Fruit fly (Drosophila melanogaster): ENCODE data around the gene Plod.

Plod gene

DNA sequence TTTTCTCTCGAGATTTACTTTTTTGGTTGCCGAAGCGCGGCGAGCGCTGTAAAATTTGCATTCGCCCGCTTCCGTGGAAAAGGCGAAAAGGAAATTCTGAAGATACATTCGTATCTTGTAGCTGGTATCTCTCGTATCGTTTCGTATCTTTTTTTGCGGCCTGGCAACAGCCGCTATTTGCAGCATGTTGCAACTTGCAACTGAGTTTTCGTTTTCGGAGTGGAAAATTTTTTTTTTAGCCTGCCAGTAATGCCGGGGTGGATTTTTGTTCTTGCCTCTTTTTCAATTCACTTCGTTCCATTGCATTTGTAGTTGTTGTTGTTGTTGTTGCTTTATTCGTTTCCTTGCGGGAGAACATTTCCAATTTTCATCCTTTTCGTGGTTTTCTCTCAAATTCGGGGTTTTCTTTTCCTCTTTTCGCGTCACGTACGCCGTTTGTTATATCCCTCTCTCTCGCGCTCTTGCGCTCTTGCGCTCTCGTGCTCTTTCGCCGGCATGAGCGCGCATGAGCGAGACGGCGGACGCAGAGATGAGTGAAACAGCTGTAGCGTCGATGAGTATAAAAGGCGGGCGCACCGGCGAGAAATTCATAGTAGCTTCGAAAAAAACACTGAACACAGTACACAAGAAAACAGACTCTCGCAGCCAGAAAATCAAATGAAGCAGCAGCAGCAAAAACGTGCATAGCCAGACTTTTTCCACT lies 46.1 kb upstream of the Plod start, which contains the start of gene scyl (continued):
- TF ChIP-seq CG3032 (tag; optimal IDR thresholded peaks at IDR 0.05) = peak; percentile 33
- no peak for TF ChIP-seq CG8319 (GFP tag; optimal IDR thresholded peaks at IDR 0.05)
- peak; percentile 58 for TF ChIP-seq CG34406 (GFP tag; optimal IDR thresholded peaks at IDR 0.05)
- peak; percentile 74 for TF ChIP-seq CG7368 (GFP tag; optimal IDR thresholded peaks at IDR 0.05)
- TF ChIP-seq net (GFP tag; optimal IDR thresholded peaks at IDR 0.05) = peak; percentile 81
- peak; percentile 34 for TF ChIP-seq cyc (GFP tag; optimal IDR thresholded peaks at IDR 0.05)
- TF ChIP-seq CG4318 (GFP tag; optimal IDR thresholded peaks at IDR 0.05) = no peak
- peak; percentile 20 for TF ChIP-seq CG32006 (GFP tag; optimal IDR thresholded peaks at IDR 0.05)
- TF ChIP-seq Hr38 (GFP tag; optimal IDR thresholded peaks at IDR 0.05) = no peak
- peak; percentile 48 for TF ChIP-seq topi (GFP tag; optimal IDR thresholded peaks at IDR 0.05)
- TF ChIP-seq CG11762 (GFP tag; optimal IDR thresholded peaks at IDR 0.05; ENCODE audit: insufficient read depth) = no peak
- TF ChIP-seq CG6276 (GFP tag; optimal IDR thresholded peaks at IDR 0.05) = peak; percentile 74
- no peak for TF ChIP-seq Gug (GFP tag; IDR thresholded peaks at IDR 0.05)
- peak; percentile 84 for TF ChIP-seq CG16779 (tag; optimal IDR thresholded peaks at IDR 0.05)
- peak; percentile 43 for TF ChIP-seq CG10669 (GFP tag; optimal IDR thresholded peaks at IDR 0.05)
- peak; percentile 54 for TF ChIP-seq CG6808 (GFP tag; optimal IDR thresholded peaks at IDR 0.05)
- TF ChIP-seq fd85E (GFP tag; optimal IDR thresholded peaks at IDR 0.05) = peak; percentile 58
- TF ChIP-seq CG10631 (GFP tag; optimal IDR thresholded peaks at IDR 0.05) = no peak
- TF ChIP-seq acj6 (GFP tag; optimal IDR thresholded peaks at IDR 0.05) = peak; percentile 0
- peak; percentile 66 for TF ChIP-seq CG1621 (tag; optimal IDR thresholded peaks at IDR 0.05)
- TF ChIP-seq Blimp-1 (GFP tag; optimal IDR thresholded peaks at IDR 0.05) = peak; percentile 1
- TF ChIP-seq Hr4 (GFP tag; optimal IDR thresholded peaks at IDR 0.05) = peak; percentile 10
- peak; percentile 77 for TF ChIP-seq Sox102F (GFP tag; optimal IDR thresholded peaks at IDR 0.05)
- peak; percentile 85 for TF ChIP-seq vri (GFP tag; optimal IDR thresholded peaks at IDR 0.05)
- peak; percentile 51 for TF ChIP-seq Met (GFP tag; optimal IDR thresholded peaks at IDR 0.05)

DNA sequence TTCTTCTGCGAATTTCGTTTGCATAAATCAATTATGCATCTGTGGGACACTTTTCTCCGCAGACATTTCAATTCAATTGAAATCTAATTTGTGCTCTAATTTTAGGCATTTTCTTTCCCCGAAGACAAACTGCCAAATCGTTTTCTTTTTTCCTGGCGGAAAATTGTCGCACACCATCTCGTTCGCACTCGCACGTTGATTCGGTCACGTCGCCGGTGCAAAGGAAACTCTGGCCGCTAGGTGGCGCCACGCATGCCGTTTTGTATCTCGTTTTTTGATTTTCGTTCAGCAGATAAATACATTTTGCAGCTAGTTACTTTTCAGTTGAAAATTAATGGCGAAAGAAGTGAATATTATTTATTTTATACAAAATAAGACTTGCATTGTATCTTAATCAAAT lies 42.5 kb upstream of the Plod start:
- TF ChIP-seq Hr4 (GFP tag; optimal IDR thresholded peaks at IDR 0.05) (no peak), CG6163 (GFP tag; IDR thresholded peaks at IDR 0.05) (peak; percentile 55), dsx (GFP tag; optimal IDR thresholded peaks at IDR 0.05; ENCODE audit: poor library complexity, severe bottlenecking) (peak; percentile 14), CG9139 (GFP tag; optimal IDR thresholded peaks at IDR 0.05) (no peak), CG10631 (GFP tag; optimal IDR thresholded peaks at IDR 0.05) (no peak), fkh (GFP tag; optimal IDR thresholded peaks at IDR 0.05) (peak; percentile 18), svp (GFP tag) (peak; percentile 35), Met (GFP tag; optimal IDR thresholded peaks at IDR 0.05) (peak; percentile 10), Blimp-1 (GFP tag; optimal IDR thresholded peaks at IDR 0.05) (no peak), CG10669 (GFP tag; optimal IDR thresholded peaks at IDR 0.05) (peak; percentile 0), CG11902 (GFP tag; optimal IDR thresholded peaks at IDR 0.05) (no peak), Eip78C (GFP tag) (peak; percentile 67), eg (GFP tag; IDR thresholded peaks at IDR 0.05) (0 out of 3 replicates have a peak, but pooled peaks have one; percentile 14), topi (GFP tag; optimal IDR thresholded peaks at IDR 0.05) (no peak), CG32006 (GFP tag; optimal IDR thresholded peaks at IDR 0.05) (no peak), CG7368 (GFP tag; optimal IDR thresholded peaks at IDR 0.05) (no peak), esn (GFP tag; optimal IDR thresholded peaks at IDR 0.05) (peak; percentile 5)

DNA sequence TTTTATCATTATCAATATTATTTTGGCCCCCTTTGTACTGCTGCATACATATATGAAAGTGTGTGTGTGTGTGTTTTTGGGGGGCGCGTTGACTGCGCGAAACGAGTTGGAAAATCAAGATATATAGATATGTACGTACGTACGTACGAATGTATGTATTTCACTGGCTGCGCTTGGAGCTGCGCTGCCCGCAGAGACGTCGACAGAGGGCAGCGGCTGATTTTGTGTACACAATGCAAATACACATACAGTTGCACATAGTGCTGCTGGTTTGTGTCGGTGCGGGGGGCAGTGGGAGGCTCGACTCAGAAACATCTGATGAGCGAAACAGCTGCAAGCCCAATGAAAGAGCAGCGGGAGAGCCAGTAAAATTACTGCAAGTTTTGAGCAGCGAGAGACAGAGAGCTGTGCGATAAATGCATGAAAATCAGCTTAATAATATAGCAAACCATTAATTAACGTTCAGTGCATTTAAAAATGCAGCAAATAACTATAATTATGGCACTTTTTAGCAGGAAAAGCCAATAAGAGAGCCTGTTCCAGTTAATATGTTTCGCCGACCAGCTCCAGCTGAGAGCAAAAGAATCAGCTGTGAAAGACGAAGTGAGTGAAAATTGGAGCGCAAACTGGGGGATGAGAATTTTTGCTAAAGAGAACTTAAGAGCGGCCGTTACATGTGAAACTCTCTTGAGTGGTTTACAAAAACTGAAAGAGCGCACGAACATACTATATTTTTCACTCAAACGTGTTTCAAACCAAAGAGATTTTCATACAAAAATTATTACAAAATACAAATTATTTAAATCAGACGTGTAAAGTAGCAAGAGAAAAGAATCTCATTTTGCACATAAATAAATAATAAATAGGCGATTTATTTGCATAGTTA lies 41.8 kb upstream of the Plod start:
- TF ChIP-seq CG9139 (GFP tag; optimal IDR thresholded peaks at IDR 0.05) = peak; percentile 55
- TF ChIP-seq salr (GFP tag; optimal IDR thresholded peaks at IDR 0.05) = peak in 1 of 2 experiments; percentile 38
- no peak for TF ChIP-seq Hr4 (GFP tag; optimal IDR thresholded peaks at IDR 0.05)
- TF ChIP-seq CG3919 (GFP tag; optimal IDR thresholded peaks at IDR 0.05) = peak; percentile 54
- TF ChIP-seq CG4318 (GFP tag; optimal IDR thresholded peaks at IDR 0.05) = no peak
- TF ChIP-seq CG3032 (tag; optimal IDR thresholded peaks at IDR 0.05) = peak; percentile 24
- TF ChIP-seq esn (GFP tag; optimal IDR thresholded peaks at IDR 0.05) = peak; percentile 20
- peak; percentile 78 for TF ChIP-seq Eip78C (GFP tag)
- TF ChIP-seq CG6276 (GFP tag; optimal IDR thresholded peaks at IDR 0.05) = peak; percentile 48
- TF ChIP-seq CG6792 (GFP tag; optimal IDR thresholded peaks at IDR 0.05) = peak; percentile 32
- no peak for TF ChIP-seq cyc (GFP tag; optimal IDR thresholded peaks at IDR 0.05)
- TF ChIP-seq OdsH (GFP tag; optimal IDR thresholded peaks at IDR 0.05) = no peak
- TF ChIP-seq CG32006 (GFP tag; optimal IDR thresholded peaks at IDR 0.05) = no peak
- peak; percentile 41 for TF ChIP-seq Sox14 (GFP tag; optimal IDR thresholded peaks at IDR 0.05)
- 0 out of 2 replicates have a peak, but pooled peaks have one; percentile 19 for TF ChIP-seq Gug (GFP tag; IDR thresholded peaks at IDR 0.05)
- TF ChIP-seq fd59A (GFP tag; optimal IDR thresholded peaks at IDR 0.05) = no peak
- TF ChIP-seq Eip75B (GFP tag; optimal IDR thresholded peaks at IDR 0.05) = peak; percentile 47
- no peak for TF ChIP-seq CG7368 (GFP tag; optimal IDR thresholded peaks at IDR 0.05)
- peak; percentile 74 for TF ChIP-seq CG16779 (tag; optimal IDR thresholded peaks at IDR 0.05)
- TF ChIP-seq fkh (GFP tag; optimal IDR thresholded peaks at IDR 0.05) = peak; percentile 89
- peak; percentile 84 for TF ChIP-seq CG6854 (GFP tag; optimal IDR thresholded peaks at IDR 0.05)
